Worm (Caenorhabditis elegans) whole organism, late embryonic: ENCODE measurements around the gene Y55F3AM.21.

Experiments
- Y22D7AL.16 ChIP-seq: sonication (generic microtip); optimal IDR thresholded peaks from 2 replicates; lab custom pipeline; 2016; ENCODE audit warnings: missing genetic modification characterization, missing compliant biosample characterization
- ceh-19 ChIP-seq: fragments of 200-800 bp; sonication (Bioruptor generic); optimal IDR thresholded peaks from 2 replicates; lab custom pipeline; 2018; ENCODE audit warnings: mild to moderate bottlenecking, missing genetic modification characterization, missing compliant biosample characterization
- ceh-6 ChIP-seq: fragments of 200-800 bp; sonication (Bioruptor generic); optimal IDR thresholded peaks from 2 replicates; lab custom pipeline; 2018; ENCODE audit warnings: mild to moderate bottlenecking, missing genetic modification characterization, missing compliant biosample characterization
- elt-2 ChIP-seq: sonication (generic microtip); optimal IDR thresholded peaks from 2 replicates; lab custom pipeline; 2016; ENCODE audit warnings: missing genetic modification reagents, missing genetic modification characterization, missing compliant biosample characterization
- lim-6 ChIP-seq: sonication (generic microtip); optimal IDR thresholded peaks from 2 replicates; lab custom pipeline; 2016; ENCODE audit warnings: missing genetic modification characterization, missing compliant biosample characterization
- pax-1 ChIP-seq: fragments of 150-350 bp; optimal IDR thresholded peaks from 2 replicates; lab custom pipeline; 2014; ENCODE audit warnings: missing biosample characterization, missing genetic modification characterization
- ztf-16 ChIP-seq: sonication (generic microtip); optimal IDR thresholded peaks from 2 replicates; lab custom pipeline; 2017; ENCODE audit warnings: missing genetic modification characterization, missing compliant biosample characterization

DNA sequence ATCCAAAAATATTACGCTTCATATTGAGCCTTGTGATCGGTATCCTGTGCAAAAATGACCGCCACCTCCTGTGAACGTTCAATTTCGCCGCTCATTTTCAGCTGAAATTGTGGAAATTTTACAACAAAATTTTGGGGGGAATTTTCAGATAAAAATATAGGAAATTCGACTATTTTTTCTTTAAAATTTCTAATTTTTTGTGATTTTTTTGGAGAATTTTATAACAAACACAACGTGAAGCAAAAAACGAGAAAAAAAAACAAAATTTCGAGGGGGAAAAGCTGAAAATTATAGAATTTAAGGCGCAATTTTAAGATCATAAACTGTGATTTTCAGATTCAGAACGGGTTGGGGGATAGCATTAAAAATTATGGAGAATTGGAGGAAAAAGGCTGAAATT, 35.4 kb upstream of the Y55F3AM.21 start, which contains the start of gene csn-4:
- TF ChIP-seq elt-2: no peak
- TF ChIP-seq Y22D7AL.16 (tag; lab: Kevin White, UChicago): no peak
- no peak for TF ChIP-seq ceh-6 (GFP tag; lab: Kevin White, UChicago)
- TF ChIP-seq pax-1 (tag; lab: Kevin White, UChicago): no peak
- TF ChIP-seq ztf-16 (tag; lab: Kevin White, UChicago): no peak
- no peak for TF ChIP-seq lim-6 (tag; lab: Kevin White, UChicago)
- TF ChIP-seq ceh-19: no peak
